Fruit fly (Drosophila melanogaster) S2 (cell line): ENCODE data around the gene CG46434.
A peak's percentile ranks its signal among the peaks of the same experiment; 100 is the strongest.

Experiments
- CG8478 ChIP-seq: fragments of >200 bp; optimal IDR thresholded peaks from 2 replicates; lab custom pipeline; 2018
- CTCF ChIP-seq, 2 experiments: fragments of >200 bp; optimal IDR thresholded peaks; 2 replicates each; lab custom pipeline; 2018

CG46434 gene

dm6 chr3L:19560695-19561246, 16.8 kb upstream of the CG46434 start:
- no peak for TF ChIP-seq CTCF (optimal IDR thresholded peaks at IDR 0.05; lab: Kevin White, UChicago)
- TF ChIP-seq CG8478 = no peak

- no peak for TF ChIP-seq CG8478
- TF ChIP-seq CTCF (optimal IDR thresholded peaks at IDR 0.05; lab: Kevin White, UChicago) = no peak
Observed at dm6 chr3L:19560005-19560694, 16.1 kb upstream of the CG46434 start.

DNA sequence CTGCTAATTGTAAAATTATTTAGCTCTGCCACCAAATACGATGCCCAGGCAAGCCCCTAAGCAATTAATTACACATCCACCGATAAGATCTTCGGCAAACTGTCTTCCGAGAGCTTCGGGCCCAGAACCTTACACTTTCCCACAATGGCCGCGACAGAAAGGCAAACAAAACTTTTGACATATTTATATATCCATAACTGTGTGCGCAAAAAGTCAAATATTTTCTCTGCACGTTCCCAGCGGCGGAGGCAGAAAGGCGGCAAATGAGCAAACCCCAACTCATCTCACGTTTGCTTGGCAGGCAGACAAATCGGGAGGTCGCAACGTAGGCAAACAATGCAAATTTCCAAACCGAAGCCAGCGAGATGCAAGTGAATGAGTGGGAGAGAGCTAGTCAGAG, 15.2 kb upstream of the CG46434 start:
- TF ChIP-seq CG8478 (no peak), CTCF (optimal IDR thresholded peaks at IDR 0.05; lab: Kevin White, UChicago) (no peak)

- TF ChIP-seq CTCF (optimal IDR thresholded peaks at IDR 0.05; lab: Kevin White, UChicago) = no peak
- TF ChIP-seq CG8478 = no peak
Observed at dm6 chr3L:19558674-19559073, 14.7 kb upstream of the CG46434 start.

- no peak for TF ChIP-seq CG8478
- no peak for TF ChIP-seq CTCF (optimal IDR thresholded peaks at IDR 0.05; lab: Kevin White, UChicago)
Observed at dm6 chr3L:19557996-19558375, 14.0 kb upstream of the CG46434 start.

DNA sequence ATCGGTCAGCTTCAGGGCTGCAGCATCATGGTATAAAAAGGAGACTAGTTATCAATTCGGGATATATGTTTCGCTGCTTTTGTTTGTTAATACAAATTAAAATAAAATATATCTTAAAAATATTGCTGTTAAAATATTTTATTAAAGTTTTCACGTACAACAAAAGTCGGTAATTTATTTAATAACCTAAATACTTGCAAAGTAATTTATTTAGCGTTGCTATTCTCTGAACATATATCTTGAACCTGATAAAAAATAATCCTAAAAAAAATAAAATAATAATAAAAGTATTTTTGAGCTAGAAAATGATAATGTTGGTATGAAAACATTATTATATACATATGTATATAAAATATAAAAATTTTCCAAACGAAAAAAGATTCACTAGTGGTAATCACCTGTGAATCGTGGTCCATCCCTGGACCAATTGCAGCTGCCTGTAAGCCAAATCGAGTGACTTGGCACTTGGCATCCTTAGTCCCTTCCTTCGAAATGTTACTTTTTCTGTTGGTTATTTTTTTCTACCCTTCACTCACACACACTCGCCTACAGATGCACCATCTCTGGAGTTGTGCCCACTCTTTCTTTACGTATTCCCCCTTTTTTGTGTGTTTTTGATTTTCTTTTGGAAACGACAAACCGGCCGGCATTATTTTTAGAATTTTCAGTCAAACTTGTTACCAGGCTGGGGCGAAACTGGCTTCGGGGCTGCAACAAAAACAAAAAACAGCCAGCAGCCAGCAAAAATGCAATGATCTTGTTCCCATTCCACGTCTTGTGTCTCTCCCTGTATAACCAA, 13.4 kb upstream of the CG46434 start:
- TF ChIP-seq CTCF (optimal IDR thresholded peaks at IDR 0.05; lab: Kevin White, UChicago) (no peak), CG8478 (no peak)

DNA sequence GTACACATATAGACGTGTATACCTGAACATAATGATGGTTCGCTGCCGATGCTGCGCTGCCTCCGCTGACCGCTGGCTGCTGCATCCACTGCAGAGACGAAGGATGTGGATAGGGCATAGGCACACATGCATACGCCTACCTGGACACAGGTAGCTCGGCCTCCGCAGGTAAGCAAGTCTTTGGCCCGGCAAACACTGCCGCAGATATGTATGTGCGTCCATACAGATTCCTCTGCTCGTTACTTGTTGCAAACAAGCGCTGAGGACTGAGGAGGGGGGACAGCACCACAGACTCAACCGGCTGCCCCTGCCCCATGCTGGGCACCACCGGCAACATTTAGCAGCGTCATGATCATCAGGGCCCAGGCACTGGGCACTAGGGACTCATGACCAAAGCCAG, 12.7 kb upstream of the CG46434 start:
- no peak for TF ChIP-seq CG8478
- no peak for TF ChIP-seq CTCF (optimal IDR thresholded peaks at IDR 0.05; lab: Kevin White, UChicago)

DNA sequence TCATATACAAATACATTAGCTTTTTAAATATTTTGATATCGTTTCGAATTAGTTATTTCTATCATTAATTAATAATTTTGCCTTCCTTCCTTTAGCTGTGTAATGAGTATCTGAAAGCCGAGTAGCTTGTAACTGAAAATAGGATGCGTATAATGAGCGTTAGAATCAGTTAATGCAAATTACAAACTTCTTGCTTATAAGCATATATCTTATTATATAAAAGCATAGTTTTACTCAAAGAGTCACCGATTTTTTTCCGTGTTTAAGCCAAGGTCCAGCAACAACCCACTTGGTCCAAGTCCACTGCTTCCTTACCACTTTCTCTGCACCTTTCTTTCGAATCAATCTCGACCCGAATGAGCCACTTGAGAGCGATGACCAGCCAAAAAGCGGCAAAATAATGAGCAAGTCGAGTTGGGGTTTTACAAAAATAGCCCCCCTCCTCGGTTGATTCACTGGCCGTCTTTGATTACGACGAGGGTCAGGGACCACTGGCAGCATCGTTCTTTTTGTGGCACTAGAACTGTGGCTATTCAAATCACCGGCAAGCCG, 12.0 kb upstream of the CG46434 start:
- TF ChIP-seq CG8478 = no peak
- TF ChIP-seq CTCF (optimal IDR thresholded peaks at IDR 0.05; lab: Kevin White, UChicago) = no peak

DNA sequence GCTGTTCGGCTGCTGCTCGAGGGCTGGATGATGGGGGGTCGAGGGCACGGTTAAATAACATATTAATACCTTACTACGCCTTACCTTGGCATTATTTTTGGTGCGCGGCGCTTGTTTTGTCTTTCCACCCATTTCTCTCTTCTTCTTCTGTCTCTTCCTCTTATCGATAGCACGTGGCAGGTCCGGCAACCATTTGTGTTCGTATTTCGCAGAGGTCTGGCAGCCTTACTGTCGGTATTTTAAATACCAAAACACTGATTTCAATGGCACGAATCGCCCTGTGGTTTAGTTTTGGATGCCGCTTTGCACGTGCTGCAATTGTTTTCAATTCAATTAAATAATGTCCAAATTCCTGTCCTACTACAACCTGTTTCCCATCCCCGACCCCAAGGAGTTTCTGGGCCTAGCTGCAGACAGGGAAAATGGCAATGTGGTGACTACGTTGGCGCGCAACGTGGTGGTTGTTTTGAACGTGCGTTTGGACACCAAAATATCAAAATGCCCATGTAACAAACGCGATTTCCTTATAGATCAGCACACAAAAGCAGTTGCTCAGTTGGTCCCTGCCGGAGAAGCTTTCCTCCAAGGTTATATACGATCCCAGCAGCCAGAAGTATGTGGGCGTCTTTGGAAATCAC, 8.2 kb upstream of the CG46434 start, which contains the start of the genes Ltn1 and CG9300:
TSS of gene Ltn1 (minus strand) at position 155 of the 638 bp plus-strand sequence.
TSS of gene CG9300 (plus strand) at position 285 of the 638 bp plus-strand sequence.
- TF ChIP-seq CG8478 (no peak), CTCF (optimal IDR thresholded peaks at IDR 0.05; lab: Kevin White, UChicago) (peak in 1 of 2 experiments; percentile 39)

DNA sequence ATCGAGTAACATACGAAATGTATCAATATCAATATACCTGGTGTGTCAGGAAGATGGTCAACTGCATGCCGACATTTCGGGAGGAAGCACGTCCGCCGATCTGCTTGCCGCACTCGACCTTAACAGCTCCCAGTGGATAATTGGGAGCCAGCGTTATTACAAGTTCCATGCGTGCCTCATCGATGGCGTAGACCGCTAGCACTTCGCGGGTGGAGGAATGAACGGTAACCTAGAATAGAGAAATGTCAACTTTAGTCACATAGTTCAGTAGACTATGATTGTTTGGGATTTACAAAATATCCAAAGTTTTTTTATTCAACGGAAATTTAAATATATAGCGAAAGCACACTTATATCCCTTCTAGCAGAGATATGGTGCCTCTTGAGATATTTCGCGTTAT, 805 bp upstream of the CG46434 start, which contains the start of the genes CG46435 and Rcd7:
TSS of gene CG46435 (plus strand) at position 301 of the 400 bp plus-strand sequence.
TSS of gene Rcd7 (plus strand) at position 301 of the 400 bp plus-strand sequence.
- no peak for TF ChIP-seq CG8478
- TF ChIP-seq CTCF (optimal IDR thresholded peaks at IDR 0.05; lab: Kevin White, UChicago) = no peak

DNA sequence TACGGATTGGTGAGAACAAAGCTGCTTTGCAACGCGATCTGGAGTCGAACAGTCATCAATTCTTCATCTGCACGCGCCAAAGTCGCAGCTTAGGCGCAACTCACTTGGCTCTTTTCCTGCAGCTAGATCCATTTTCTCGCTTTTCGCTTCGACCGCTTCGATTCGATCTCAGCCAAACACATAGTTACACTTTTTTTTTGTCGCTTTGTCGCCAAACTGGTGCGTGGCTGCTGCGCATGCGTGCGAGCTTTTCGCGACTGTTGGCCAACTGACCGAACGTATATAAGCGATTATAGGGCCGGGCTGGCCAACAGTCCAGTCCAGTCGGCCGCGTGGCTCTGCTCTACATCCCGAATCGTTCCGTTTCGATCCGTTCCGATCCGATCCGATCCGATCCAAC, 11.6 kb downstream of the CG46434 start, which contains the start of gene Cpr76Bd:
TSS of gene Cpr76Bd (plus strand) at position 301 of the 400 bp plus-strand sequence.
- no peak for TF ChIP-seq CG8478
- TF ChIP-seq CTCF (optimal IDR thresholded peaks at IDR 0.05; lab: Kevin White, UChicago) = no peak

DNA sequence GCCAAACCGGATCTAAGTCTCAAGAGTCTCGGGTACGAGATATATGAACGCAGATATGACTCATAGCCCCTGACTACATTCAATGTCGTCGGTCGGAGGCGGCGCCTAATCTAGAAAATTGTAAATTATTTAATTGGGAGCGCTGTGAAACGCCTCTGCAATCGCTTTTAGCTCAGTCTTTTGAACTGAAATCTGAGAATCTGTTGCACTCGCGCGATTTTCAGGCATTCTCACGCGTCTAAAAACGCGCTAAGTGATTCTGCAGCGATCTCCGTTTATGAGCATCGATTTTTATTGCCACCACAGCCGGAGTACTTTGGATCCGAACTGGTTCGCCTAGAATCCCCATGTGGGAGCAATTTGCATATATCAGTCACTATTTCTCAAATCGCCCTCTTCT, 15.5 kb downstream of the CG46434 start:
- TF ChIP-seq CG8478 (no peak), CTCF (optimal IDR thresholded peaks at IDR 0.05; lab: Kevin White, UChicago) (no peak)

DNA sequence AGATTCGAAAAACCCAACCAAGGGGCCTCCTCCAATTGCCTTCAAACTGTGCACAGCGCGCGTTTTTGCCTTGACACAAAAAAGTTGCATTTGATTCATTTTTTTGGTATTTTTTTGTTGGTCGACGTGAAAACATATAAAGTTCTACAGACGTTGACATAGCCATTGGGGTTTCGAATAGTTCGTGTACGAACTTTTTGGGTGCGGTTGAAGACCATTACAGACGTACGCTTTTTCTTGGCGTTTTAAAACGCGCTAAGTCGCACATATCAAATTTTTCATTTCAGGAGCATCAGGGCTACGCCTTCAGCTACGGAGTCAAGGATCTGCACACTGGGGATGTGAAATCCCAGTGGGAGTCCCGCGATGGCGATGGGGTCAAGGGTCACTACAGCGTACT, 18.3 kb downstream of the CG46434 start:
- no peak for TF ChIP-seq CG8478
- no peak for TF ChIP-seq CTCF (optimal IDR thresholded peaks at IDR 0.05; lab: Kevin White, UChicago)

dm6 chr3L:19524690-19525089, 19.3 kb downstream of the CG46434 start:
- TF ChIP-seq CG8478 = no peak
- no peak for TF ChIP-seq CTCF (optimal IDR thresholded peaks at IDR 0.05; lab: Kevin White, UChicago)

DNA sequence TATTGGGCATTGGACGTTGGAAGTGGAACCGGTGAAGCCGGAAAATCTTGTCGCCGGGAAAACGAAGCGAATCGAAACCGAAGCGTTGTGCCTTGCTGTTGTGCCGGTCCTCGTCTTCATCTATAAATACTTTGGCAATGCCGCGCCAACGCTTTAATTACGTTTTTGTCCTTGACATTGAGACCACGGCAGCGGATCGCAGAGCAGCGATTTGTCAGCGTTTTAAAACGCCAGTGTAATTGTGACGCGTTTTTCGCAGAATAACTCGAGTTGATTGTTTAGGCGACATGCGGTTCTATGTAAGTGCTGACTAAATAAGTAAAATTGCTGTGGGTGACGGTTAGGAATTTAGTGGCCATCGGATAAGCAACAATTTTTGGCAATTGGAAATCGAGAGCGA, 22.9 kb downstream of the CG46434 start:
- TF ChIP-seq CG8478 = no peak
- no peak for TF ChIP-seq CTCF (optimal IDR thresholded peaks at IDR 0.05; lab: Kevin White, UChicago)
